Worm (Caenorhabditis elegans) whole organism, L3 larva: ENCODE measurements around the gene F58F12.2.

Experiments
- R02D3.7 ChIP-seq: fragments of 150-350 bp; optimal IDR thresholded peaks from 2 replicates; lab custom pipeline; 2014; ENCODE audit warnings: missing biosample characterization, missing genetic modification characterization
- aly-2 ChIP-seq: fragments of 150-350 bp; optimal IDR thresholded peaks from 2 replicates; lab custom pipeline; 2014; ENCODE audit warnings: missing biosample characterization, missing genetic modification characterization
- ama-1 ChIP-seq: fragments of 150-350 bp; optimal IDR thresholded peaks from 2 replicates; lab custom pipeline; 2018
- ceh-16 ChIP-seq: sonication (generic microtip); optimal IDR thresholded peaks from 2 replicates; lab custom pipeline; 2017; ENCODE audit warnings: missing biosample characterization, missing genetic modification characterization
- ceh-28 ChIP-seq: fragments of 150-350 bp; optimal IDR thresholded peaks from 2 replicates; lab custom pipeline; 2014; ENCODE audit warnings: missing biosample characterization, missing genetic modification reagents, missing genetic modification characterization
- ceh-82 ChIP-seq: fragments of 150-350 bp; optimal IDR thresholded peaks from 2 replicates; lab custom pipeline; 2014; ENCODE audit warnings: missing biosample characterization, missing genetic modification characterization
- ceh-9 ChIP-seq: sonication (generic microtip); optimal IDR thresholded peaks from 2 replicates; lab custom pipeline; 2018; ENCODE audit warnings: missing biosample characterization, missing genetic modification characterization
- elt-1 ChIP-seq: fragments of 150-350 bp; optimal IDR thresholded peaks from 2 replicates; lab custom pipeline; 2014; ENCODE audit warnings: missing biosample characterization, missing genetic modification characterization
- elt-2 ChIP-seq: sonication (generic microtip); optimal IDR thresholded peaks from 2 replicates; lab custom pipeline; 2016; ENCODE audit warnings: missing genetic modification reagents, mild to moderate bottlenecking, missing genetic modification characterization, missing compliant biosample characterization
- elt-3 ChIP-seq, 3 experiments: fragments of 150-350 bp in 1 of 3; sonication (generic microtip) in 2 of 3; optimal IDR thresholded peaks; 2 replicates in 2 of 3; 4 replicates in 1 of 3; lab custom pipeline; 2014 to 2017; ENCODE audit warnings: missing biosample characterization in 3 of 3, missing genetic modification characterization in 3 of 3
- eor-1 ChIP-seq, 2 experiments: fragments of 150-350 bp; optimal IDR thresholded peaks; 2 replicates each; lab custom pipeline; 2014 to 2018; ENCODE audit warnings: missing biosample characterization in 2 of 2, missing genetic modification characterization in 2 of 2
- fkh-10 ChIP-seq: sonication (generic microtip); optimal IDR thresholded peaks from 2 replicates; lab custom pipeline; 2017; ENCODE audit warnings: missing biosample characterization, missing genetic modification reagents, missing genetic modification characterization
- fkh-2 ChIP-seq: fragments of 150-350 bp; optimal IDR thresholded peaks from 2 replicates; lab custom pipeline; 2014; ENCODE audit warnings: missing biosample characterization, missing genetic modification reagents, missing genetic modification characterization
- fos-1 ChIP-seq: fragments of 150-350 bp; optimal IDR thresholded peaks from 2 replicates; lab custom pipeline; 2014; ENCODE audit warnings: missing biosample characterization, missing genetic modification characterization
- hmg-11 ChIP-seq: sonication (generic microtip); optimal IDR thresholded peaks from 2 replicates; lab custom pipeline; 2016; ENCODE audit warnings: missing genetic modification characterization, missing compliant biosample characterization
- jun-1 ChIP-seq: fragments of 150-350 bp; optimal IDR thresholded peaks from 2 replicates; lab custom pipeline; 2014; ENCODE audit warnings: missing biosample characterization, missing genetic modification reagents, missing genetic modification characterization
- lin-39 ChIP-seq: fragments of 150-350 bp; optimal IDR thresholded peaks from 2 replicates; lab custom pipeline; 2018; ENCODE audit warnings: missing biosample characterization, missing genetic modification reagents, missing genetic modification characterization
- lsy-12 ChIP-seq: sonication (generic microtip); optimal IDR thresholded peaks from 2 replicates; lab custom pipeline; 2016; ENCODE audit warnings: mild to moderate bottlenecking, missing genetic modification characterization, missing compliant biosample characterization
- nfya-1 ChIP-seq: sonication (generic microtip); optimal IDR thresholded peaks from 2 replicates; lab custom pipeline; 2017; ENCODE audit warnings: missing genetic modification characterization, mild to moderate bottlenecking, missing compliant biosample characterization, antibody characterized with exemption, moderate library complexity; ENCODE audit not compliant: insufficient read depth
- nhr-11 ChIP-seq: fragments of 150-350 bp; optimal IDR thresholded peaks from 2 replicates; lab custom pipeline; 2014; ENCODE audit warnings: missing biosample characterization, missing genetic modification characterization
- nhr-12 ChIP-seq: fragments of 150-350 bp; optimal IDR thresholded peaks from 2 replicates; lab custom pipeline; 2014; ENCODE audit warnings: missing biosample characterization, missing genetic modification characterization
- nhr-25 ChIP-seq: sonication (generic microtip); optimal IDR thresholded peaks from 2 replicates; lab custom pipeline; 2017; ENCODE audit warnings: missing biosample characterization, missing genetic modification characterization
- nhr-43 ChIP-seq: sonication (generic microtip); optimal IDR thresholded peaks from 2 replicates; lab custom pipeline; 2016; ENCODE audit warnings: mild to moderate bottlenecking, missing genetic modification characterization, missing compliant biosample characterization; ENCODE audit not compliant: poor library complexity, severe bottlenecking
- nhr-67 ChIP-seq: fragments of 150-350 bp; optimal IDR thresholded peaks from 2 replicates; lab custom pipeline; 2014; ENCODE audit warnings: missing biosample characterization, missing genetic modification characterization
- nhr-76 ChIP-seq: fragments of 150-350 bp; sonication (generic microtip); optimal IDR thresholded peaks from 5 replicates; lab custom pipeline; 2014; ENCODE audit warnings: missing biosample characterization, missing genetic modification characterization
- pha-4 ChIP-seq: fragments of 150-350 bp; optimal IDR thresholded peaks from 2 replicates; lab custom pipeline; 2014; ENCODE audit warnings: missing biosample characterization, missing genetic modification reagents, missing genetic modification characterization
- pqm-1 ChIP-seq: fragments of 150-350 bp; optimal IDR thresholded peaks from 2 replicates; lab custom pipeline; 2017; ENCODE audit warnings: missing biosample characterization, missing genetic modification characterization, inconsistent platforms
- sea-2 ChIP-seq: fragments of 150-350 bp; sonication (generic microtip); optimal IDR thresholded peaks from 4 replicates; lab custom pipeline; 2014; ENCODE audit warnings: missing biosample characterization, missing genetic modification reagents, missing genetic modification characterization
- skn-1 ChIP-seq: fragments of 150-350 bp; optimal IDR thresholded peaks from 2 replicates; lab custom pipeline; 2014; ENCODE audit warnings: missing biosample characterization, missing genetic modification characterization
- snpc-4 ChIP-seq: fragments of 150-350 bp; optimal IDR thresholded peaks from 2 replicates; lab custom pipeline; 2014; ENCODE audit warnings: missing biosample characterization, missing genetic modification characterization
- tbx-2 ChIP-seq: sonication (generic microtip); optimal IDR thresholded peaks from 2 replicates; lab custom pipeline; 2016; ENCODE audit warnings: mild to moderate bottlenecking, missing genetic modification characterization, missing compliant biosample characterization
- unc-62 ChIP-seq: fragments of 150-350 bp; sonication (generic microtip); optimal IDR thresholded peaks from 4 replicates; lab custom pipeline; 2014; ENCODE audit warnings: missing biosample characterization, missing genetic modification reagents, missing genetic modification characterization
- zag-1 ChIP-seq: fragments of 150-350 bp; optimal IDR thresholded peaks from 2 replicates; lab custom pipeline; 2014; ENCODE audit warnings: missing biosample characterization, missing genetic modification characterization
- ztf-11 ChIP-seq: fragments of 150-350 bp; optimal IDR thresholded peaks from 2 replicates; lab custom pipeline; 2014; ENCODE audit warnings: missing biosample characterization, missing genetic modification characterization
- ztf-4 ChIP-seq: fragments of 150-350 bp; optimal IDR thresholded peaks from 2 replicates; lab custom pipeline; 2014; ENCODE audit warnings: missing biosample characterization, missing genetic modification characterization

The F58F12.2 gene

ce11 chrII:6417999-6418398 is 30.2 kb upstream of the F58F12.2 start:
- TF ChIP-seq fos-1 (tag; lab: Kevin White, UChicago) (no peak), nhr-76 (tag; lab: Kevin White, UChicago) (no peak), ceh-16 (no peak), tbx-2 (tag; lab: Kevin White, UChicago) (no peak), pqm-1 (tag; lab: Kevin White, UChicago) (no peak), nhr-25 (tag; lab: Kevin White, UChicago) (no peak), nhr-11 (no peak), elt-2 (no peak), unc-62 (no peak), lin-39 (tag; lab: Kevin White, UChicago) (no peak), R02D3.7 (tag; lab: Kevin White, UChicago) (no peak), jun-1 (tag; lab: Kevin White, UChicago) (no peak), zag-1 (tag; lab: Kevin White, UChicago) (no peak)

ce11 chrII:6413788-6414187 is 26.0 kb upstream of the F58F12.2 start:
- TF ChIP-seq R02D3.7 (tag; lab: Kevin White, UChicago) (no peak), unc-62 (no peak), pqm-1 (tag; lab: Kevin White, UChicago) (peak; percentile 70), fkh-2 (tag; lab: Kevin White, UChicago) (no peak), fkh-10 (GFP tag; lab: Kevin White, UChicago) (no peak), lsy-12 (tag; lab: Kevin White, UChicago) (no peak), tbx-2 (tag; lab: Kevin White, UChicago) (no peak), elt-2 (peak; percentile 98), jun-1 (tag; lab: Kevin White, UChicago) (peak; percentile 49), pha-4 (tag; lab: Kevin White, UChicago) (peak; percentile 29)
- TF ChIP-seq, all 47 proteins: peak for 4

- TF ChIP-seq skn-1 (tag; lab: Kevin White, UChicago), result no peak
- no peak for TF ChIP-seq elt-2
- no peak for TF ChIP-seq ceh-9
- no peak for TF ChIP-seq ceh-28
- TF ChIP-seq sea-2, result no peak
Measured at ce11 chrII:6411660-6412451, 24.0 kb upstream of the F58F12.2 start.

- TF ChIP-seq sea-2 (no peak), ztf-11 (no peak), ceh-9 (no peak), unc-62 (no peak)
Measured at ce11 chrII:6410181-6410580, 22.3 kb upstream of the F58F12.2 start, which contains the start of gene T25D10.4. Gene T25D10.4 (minus strand): TSS chrII:6410281.

- TF ChIP-seq ceh-28 (no peak), nhr-25 (tag; lab: Kevin White, UChicago) (peak; percentile 37), nfya-1 (tag; lab: Kevin White, UChicago) (no peak), sea-2 (no peak), aly-2 (tag; lab: Kevin White, UChicago) (no peak), nhr-67 (no peak), nhr-11 (no peak), nhr-43 (tag; lab: Kevin White, UChicago) (no peak), nhr-12 (tag; lab: Kevin White, UChicago) (no peak), ama-1 (peak; percentile 24), ceh-16 (no peak)
- TF ChIP-seq, all 47 proteins: peak for 2
Measured at ce11 chrII:6409098-6409497, 21.3 kb upstream of the F58F12.2 start.

ce11 chrII:6407279-6407678 is 19.4 kb upstream of the F58F12.2 start, which contains the start of gene spp-11:
Gene spp-11 (minus strand): TSS chrII:6407379.
- TF ChIP-seq nhr-67 (no peak), nhr-25 (tag; lab: Kevin White, UChicago) (no peak), lin-39 (tag; lab: Kevin White, UChicago) (no peak), unc-62 (no peak), ceh-82 (tag; lab: Kevin White, UChicago) (no peak), hmg-11 (tag; lab: Kevin White, UChicago) (no peak), ztf-4 (tag; lab: Kevin White, UChicago) (no peak), ceh-28 (no peak), ceh-9 (no peak), skn-1 (tag; lab: Kevin White, UChicago) (no peak), snpc-4 (tag; lab: Kevin White, UChicago) (no peak), elt-1 (tag; lab: Kevin White, UChicago) (no peak), elt-3 (tag; optimal IDR thresholded peaks at IDR 0.05; lab: Kevin White, UChicago) (no peak), ama-1 (no peak), eor-1 (tag; optimal IDR thresholded peaks at IDR 0.05; lab: Kevin White, UChicago) (no peak), fkh-2 (tag; lab: Kevin White, UChicago) (no peak), jun-1 (tag; lab: Kevin White, UChicago) (no peak), nfya-1 (tag; lab: Kevin White, UChicago) (no peak), ztf-11 (no peak)
- TF ChIP-seq, all 47 proteins: peak for 0
